Fruit fly (Drosophila melanogaster): Measurements from ENCODE around the gene Spn28Da.
A peak's percentile ranks its signal among the peaks of the same experiment; 100 is the strongest.

Gene Spn28Da

dm6 chr2L:7923636-7924301 lies 34.8 kb upstream of the Spn28Da start:
- peak; percentile 30 for TF ChIP-seq unpg (GFP tag; optimal IDR thresholded peaks at IDR 0.05)
- TF ChIP-seq CG12391 (tag; optimal IDR thresholded peaks at IDR 0.05), result peak; percentile 6
- TF ChIP-seq CG14014 (GFP tag; IDR thresholded peaks at IDR 0.05), result 0 out of 2 replicates have a peak, but pooled peaks have one; percentile 9
- TF ChIP-seq CG17802 (tag; optimal IDR thresholded peaks at IDR 0.05), result no peak
- TF ChIP-seq Hr51 (GFP tag; optimal IDR thresholded peaks at IDR 0.05), result peak in 1 of 2 experiments; percentile 20
- peak; percentile 8 for TF ChIP-seq CG7839 (tag; optimal IDR thresholded peaks at IDR 0.05)
- TF ChIP-seq CG15269 (tag; optimal IDR thresholded peaks at IDR 0.05), result peak; percentile 14
- TF ChIP-seq CG2120 (GFP tag; optimal IDR thresholded peaks at IDR 0.05), result peak; percentile 11
- peak; percentile 25 for TF ChIP-seq PHDP (tag; optimal IDR thresholded peaks at IDR 0.05)
- TF ChIP-seq Blimp-1 (GFP tag; optimal IDR thresholded peaks at IDR 0.05), result no peak
- TF ChIP-seq Awh (GFP tag; IDR thresholded peaks at IDR 0.05), result no peak
- TF ChIP-seq CG17186 (GFP tag; optimal IDR thresholded peaks at IDR 0.05), result no peak
- no peak for TF ChIP-seq Hr78 (GFP tag; optimal IDR thresholded peaks at IDR 0.05)
- TF ChIP-seq tgo (GFP tag; IDR thresholded peaks at IDR 0.05), result peak; percentile 31; the same call in 1 of the 3 replicates
- peak; percentile 43 for TF ChIP-seq sens (GFP tag)
- no peak for TF ChIP-seq Hsf (GFP tag; optimal IDR thresholded peaks at IDR 0.05)
- peak; percentile 17 for TF ChIP-seq CG13424 (tag; optimal IDR thresholded peaks at IDR 0.05)
- TF ChIP-seq CG15073 (GFP tag; optimal IDR thresholded peaks at IDR 0.05), result no peak
- peak; percentile 19 for TF ChIP-seq dmrt99B (tag; optimal IDR thresholded peaks at IDR 0.05)
- TF ChIP-seq CG3847 (GFP tag; IDR thresholded peaks at IDR 0.05), result 0 out of 2 replicates have a peak, but pooled peaks have one; percentile 8
- no peak for TF ChIP-seq vnd (GFP tag; IDR thresholded peaks at IDR 0.05; ENCODE audit: partially characterized antibody)
- peak; percentile 14 for TF ChIP-seq Sox102F (GFP tag; optimal IDR thresholded peaks at IDR 0.05)
- peak; percentile 12 for TF ChIP-seq CG11504 (tag; optimal IDR thresholded peaks at IDR 0.05)
- TF ChIP-seq sd (tag; optimal IDR thresholded peaks at IDR 0.05), result peak; percentile 17
- 0 out of 3 replicates have a peak, but pooled peaks have one; percentile 18 for TF ChIP-seq ci (GFP tag; IDR thresholded peaks at IDR 0.05)
- peak; percentile 19 for TF ChIP-seq grau (tag; optimal IDR thresholded peaks at IDR 0.05)
- TF ChIP-seq Ssrp (tag; optimal IDR thresholded peaks at IDR 0.05), result no peak
- no peak for TF ChIP-seq Mes4 (GFP tag; optimal IDR thresholded peaks at IDR 0.05)
- peak; percentile 59 for TF ChIP-seq row (GFP tag; IDR thresholded peaks at IDR 0.05)
- TF ChIP-seq gro (GFP tag; optimal IDR thresholded peaks at IDR 0.05), result no peak
- TF ChIP-seq yki (optimal IDR thresholded peaks at IDR 0.05), result no peak
- TF ChIP-seq CG2678 (tag; optimal IDR thresholded peaks at IDR 0.05), result peak; percentile 8
- peak; percentile 40 for TF ChIP-seq gem (tag; optimal IDR thresholded peaks at IDR 0.05)
- TF ChIP-seq ase (GFP tag; IDR thresholded peaks at IDR 0.05), result no peak
- TF ChIP-seq CG6272 (GFP tag; IDR thresholded peaks at IDR 0.05), result no peak
- TF ChIP-seq klu (GFP tag; IDR thresholded peaks at IDR 0.05), result no peak
- peak; percentile 54 for TF ChIP-seq Hr39 (optimal IDR thresholded peaks at IDR 0.05)
- TF ChIP-seq slbo (GFP tag; IDR thresholded peaks at IDR 0.05), result peak; percentile 31; the same call in 1 of the 2 replicates
- TF ChIP-seq bowl (GFP tag; IDR thresholded peaks at IDR 0.05), result no peak
- no peak for TF ChIP-seq MTF-1 (GFP tag; optimal IDR thresholded peaks at IDR 0.05; ENCODE audit: borderline replicate concordance)
- TF ChIP-seq tna (GFP tag; IDR thresholded peaks at IDR 0.05; ENCODE audit: partially characterized antibody), result 0 out of 2 replicates have a peak, but pooled peaks have one; percentile 0
- no peak for TF ChIP-seq CG16863 (GFP tag; optimal IDR thresholded peaks at IDR 0.05)

Data from whole organism, embryonic.